Fruit fly (Drosophila melanogaster) S2 (cell line): Measurements from ENCODE around the gene alpha-PheRS.

ENCODE experiments used
- CG8478 ChIP-seq: fragments of >200 bp; optimal IDR thresholded peaks from 2 replicates; lab custom pipeline; 2018
- CTCF ChIP-seq, 2 experiments: fragments of >200 bp; optimal IDR thresholded peaks; 2 replicates each; lab custom pipeline; 2018

- TF ChIP-seq CTCF (optimal IDR thresholded peaks at IDR 0.05; lab: Kevin White, UChicago) (no peak), CG8478 (lab: Kevin White, UChicago) (no peak)
Measured at dm6 chrX:8145501-8146157, at the start of gene alpha-PheRS, which contains the start of gene CG2129.
